Fruit fly (Drosophila melanogaster) whole organism, embryonic: ENCODE measurements around the gene AP-1mu.

Source experiments
- Awh ChIP-seq: fragments of 200-800 bp; sonication (Bioruptor generic); IDR thresholded peaks from 2 replicates; pipeline ENCODE4, ENCODE4 v1.3.6; 2022; ENCODE audit warnings: missing biosample characterization, missing genetic modification characterization
- BEAF-32 ChIP-seq: fragments of 200-800 bp; sonication (Bioruptor generic); optimal IDR thresholded peaks from 3 replicates; lab custom pipeline; 2017; ENCODE audit warnings: missing biosample characterization, missing genetic modification characterization, mild to moderate bottlenecking, moderate library complexity, missing genetic modification reagents
- Bdp1 ChIP-seq: fragments of 200-800 bp; sonication (Bioruptor generic); optimal IDR thresholded peaks from 3 replicates; lab custom pipeline; 2016; ENCODE audit warnings: missing biosample characterization, missing genetic modification characterization
- CG12219 ChIP-seq: fragments of 200-800 bp; sonication (Bioruptor generic); optimal IDR thresholded peaks from 3 replicates; lab custom pipeline; 2018; ENCODE audit warnings: missing biosample characterization, mild to moderate bottlenecking, missing genetic modification characterization
- CG1233 ChIP-seq: fragments of 200-800 bp; sonication (Bioruptor generic); optimal IDR thresholded peaks from 4 replicates; lab custom pipeline; 2018; ENCODE audit warnings: missing biosample characterization, mild to moderate bottlenecking, missing genetic modification characterization
- CG12391 ChIP-seq: fragments of 200-800 bp; sonication (Bioruptor generic); optimal IDR thresholded peaks from 3 replicates; lab custom pipeline; 2018; ENCODE audit warnings: missing biosample characterization, mild to moderate bottlenecking, missing genetic modification characterization, moderate library complexity
- CG12744 ChIP-seq: fragments of 200-800 bp; sonication (Bioruptor generic); optimal IDR thresholded peaks from 2 replicates; lab custom pipeline; 2016; ENCODE audit warnings: missing biosample characterization, missing genetic modification characterization
- CG13624 ChIP-seq: fragments of 200-800 bp; sonication (Bioruptor generic); optimal IDR thresholded peaks from 2 replicates; lab custom pipeline; 2016; ENCODE audit warnings: missing biosample characterization, missing genetic modification characterization
- CG17568 ChIP-seq: fragments of 200-800 bp; sonication (Bioruptor generic); optimal IDR thresholded peaks from 2 replicates; lab custom pipeline; 2018; ENCODE audit warnings: missing biosample characterization, mild to moderate bottlenecking, missing genetic modification characterization, moderate library complexity
- CG18476 ChIP-seq: fragments of 200-800 bp; sonication (Bioruptor generic); optimal IDR thresholded peaks from 2 replicates; lab custom pipeline; 2016; ENCODE audit warnings: missing biosample characterization, mild to moderate bottlenecking, missing genetic modification characterization
- CG2120 ChIP-seq: fragments of 200-800 bp; sonication (Bioruptor generic); optimal IDR thresholded peaks from 3 replicates; lab custom pipeline; 2016; ENCODE audit warnings: missing biosample characterization, missing genetic modification characterization
- CG2202 ChIP-seq: fragments of 200-800 bp; sonication (Bioruptor generic); optimal IDR thresholded peaks from 2 replicates; lab custom pipeline; 2018; ENCODE audit warnings: missing biosample characterization, mild to moderate bottlenecking, missing genetic modification characterization
- CG2678 ChIP-seq: fragments of 200-800 bp; sonication (Bioruptor generic); optimal IDR thresholded peaks from 3 replicates; lab custom pipeline; 2019; ENCODE audit warnings: missing biosample characterization, mild to moderate bottlenecking, missing genetic modification characterization, moderate library complexity
- CG2889 ChIP-seq: fragments of 200-800 bp; sonication (Bioruptor generic); IDR thresholded peaks from 3 replicates; pipeline ENCODE4 v1.3.6; 2022; ENCODE audit warnings: missing biosample characterization, missing genetic modification characterization
- CG30020 ChIP-seq: fragments of 200-800 bp; optimal IDR thresholded peaks from 2 replicates; lab custom pipeline; 2019; ENCODE audit warnings: missing biosample characterization, mild to moderate bottlenecking, missing genetic modification characterization, moderate library complexity
- CG30403 ChIP-seq: fragments of 200-800 bp; sonication (Bioruptor generic); optimal IDR thresholded peaks from 3 replicates; lab custom pipeline; 2016; ENCODE audit warnings: missing biosample characterization, missing genetic modification characterization
- CG31365 ChIP-seq: fragments of 200-800 bp; sonication (Bioruptor generic); optimal IDR thresholded peaks from 2 replicates; lab custom pipeline; 2018; ENCODE audit warnings: missing biosample characterization, mild to moderate bottlenecking, missing genetic modification characterization
- CG31388 ChIP-seq: fragments of 200-800 bp; sonication (Bioruptor generic); optimal IDR thresholded peaks from 2 replicates; lab custom pipeline; 2016; ENCODE audit warnings: missing biosample characterization, missing genetic modification characterization
- CG32532 ChIP-seq: fragments of 200-800 bp; sonication (Bioruptor generic); IDR thresholded peaks from 2 replicates; pipeline ENCODE4 v1.3.6; 2022; ENCODE audit warnings: missing biosample characterization, missing genetic modification characterization
- CG34224 ChIP-seq: fragments of 200-800 bp; sonication (Bioruptor generic); IDR thresholded peaks from 3 replicates; pipeline ENCODE4 v1.3.6; 2022; ENCODE audit warnings: missing biosample characterization, missing genetic modification characterization; ENCODE audit not compliant: partially characterized antibody
- CG3847 ChIP-seq: fragments of 200-800 bp; sonication (Bioruptor generic); IDR thresholded peaks from 2 replicates; pipeline ENCODE4 v1.3.6; 2022; ENCODE audit warnings: missing biosample characterization, missing genetic modification characterization
- CG6689 ChIP-seq: fragments of 200-800 bp; sonication (Bioruptor generic); IDR thresholded peaks from 2 replicates; pipeline ENCODE4 v1.3.6; 2022; ENCODE audit warnings: missing biosample characterization, missing genetic modification characterization
- CG7745 ChIP-seq: fragments of 200-800 bp; sonication (Bioruptor generic); optimal IDR thresholded peaks from 2 replicates; lab custom pipeline; 2018; ENCODE audit warnings: missing biosample characterization, mild to moderate bottlenecking, missing genetic modification characterization, moderate library complexity
- Dek ChIP-seq: fragments of 200-800 bp; sonication (Bioruptor generic); optimal IDR thresholded peaks from 3 replicates; lab custom pipeline; 2019; ENCODE audit warnings: missing biosample characterization, mild to moderate bottlenecking, missing genetic modification characterization, moderate library complexity
- Fer2 ChIP-seq: fragments of 200-800 bp; sonication (Bioruptor generic); optimal IDR thresholded peaks from 2 replicates; lab custom pipeline; 2018; ENCODE audit warnings: missing biosample characterization, mild to moderate bottlenecking, missing genetic modification characterization, moderate library complexity
- Fer3 ChIP-seq: fragments of 200-800 bp; sonication (Bioruptor generic); optimal IDR thresholded peaks from 2 replicates; lab custom pipeline; 2018; ENCODE audit warnings: missing biosample characterization, mild to moderate bottlenecking, missing genetic modification characterization, moderate library complexity
- HmgD ChIP-seq: fragments of 200-800 bp; sonication (Bioruptor generic); optimal IDR thresholded peaks from 3 replicates; lab custom pipeline; 2016; ENCODE audit warnings: missing biosample characterization, missing genetic modification characterization
- Hr3 ChIP-seq: fragments of 200-800 bp; sonication (Bioruptor generic); optimal IDR thresholded peaks from 3 replicates; lab custom pipeline; 2016; ENCODE audit warnings: missing biosample characterization, missing genetic modification characterization
- Hr78 ChIP-seq, 2 experiments: fragments of 200-800 bp in 1 of 2; fragments of >200 bp in 1 of 2; sonication (Bioruptor generic) in 1 of 2; optimal IDR thresholded peaks; 2 replicates each; lab custom pipeline; 2017 to 2019; ENCODE audit warnings: missing biosample characterization in 2 of 2, missing genetic modification characterization in 2 of 2, mild to moderate bottlenecking in 1 of 2, moderate library complexity in 1 of 2
- Lpt ChIP-seq: fragments of >200 bp; optimal IDR thresholded peaks from 2 replicates; lab custom pipeline; 2018; ENCODE audit warnings: missing biosample characterization, missing genetic modification characterization
- Mrtf ChIP-seq: fragments of 200-800 bp; sonication (Bioruptor generic); IDR thresholded peaks from 3 replicates; pipeline ENCODE4 v1.3.6; 2022; ENCODE audit warnings: missing biosample characterization, missing genetic modification characterization
- Neu2 ChIP-seq: fragments of 200-800 bp; sonication (Bioruptor generic); optimal IDR thresholded peaks from 3 replicates; lab custom pipeline; 2016; ENCODE audit warnings: missing biosample characterization, missing genetic modification characterization, borderline replicate concordance
- Pdp1 ChIP-seq, 2 experiments: fragments of 200-800 bp; sonication (Bioruptor generic); optimal IDR thresholded peaks; 3 replicates each; lab custom pipeline; 2016; ENCODE audit warnings: missing biosample characterization in 2 of 2, missing genetic modification characterization in 2 of 2, mild to moderate bottlenecking in 1 of 2, moderate library complexity in 1 of 2
- aop ChIP-seq: fragments of 200-800 bp; sonication (Bioruptor generic); IDR thresholded peaks from 2 replicates; pipeline ENCODE4 v1.3.6; 2022; ENCODE audit warnings: missing biosample characterization, missing genetic modification characterization
- ara ChIP-seq: fragments of 200-800 bp; sonication (Bioruptor generic); IDR thresholded peaks from 2 replicates; pipeline ENCODE4 v1.3.6; 2022; ENCODE audit warnings: missing biosample characterization, missing genetic modification characterization
- cas ChIP-seq: fragments of 200-800 bp; sonication (Bioruptor generic); IDR thresholded peaks from 2 replicates; pipeline ENCODE4 v1.3.6; 2022; ENCODE audit warnings: missing biosample characterization, missing genetic modification characterization
- danr ChIP-seq: fragments of 200-800 bp; sonication (Bioruptor generic); IDR thresholded peaks from 2 replicates; pipeline ENCODE4 v1.3.6; 2022; ENCODE audit warnings: missing biosample characterization, missing genetic modification characterization
- dimm ChIP-seq: fragments of 200-800 bp; sonication (Bioruptor generic); IDR thresholded peaks from 2 replicates; pipeline ENCODE4 v1.3.6; 2022; ENCODE audit warnings: missing biosample characterization, missing genetic modification characterization
- disco-r ChIP-seq: fragments of 200-800 bp; sonication (Bioruptor generic); optimal IDR thresholded peaks from 2 replicates; lab custom pipeline; 2016; ENCODE audit warnings: missing biosample characterization, missing genetic modification characterization
- dysf ChIP-seq: fragments of 200-800 bp; sonication (Bioruptor generic); IDR thresholded peaks from 3 replicates; pipeline ENCODE4 v1.3.6; 2022; ENCODE audit warnings: missing biosample characterization, missing genetic modification characterization
- emc ChIP-seq: fragments of 200-800 bp; sonication (Bioruptor generic); optimal IDR thresholded peaks from 2 replicates; lab custom pipeline; 2016; ENCODE audit warnings: missing biosample characterization, missing genetic modification characterization
- ems ChIP-seq: fragments of 200-800 bp; sonication (Bioruptor generic); optimal IDR thresholded peaks from 3 replicates; lab custom pipeline; 2016; ENCODE audit warnings: missing biosample characterization, missing genetic modification characterization
- lov ChIP-seq, 2 experiments: fragments of 200-800 bp in 1 of 2; fragments of >200 bp in 1 of 2; sonication (Bioruptor generic) in 1 of 2; IDR thresholded peaks in 1 of 2; optimal IDR thresholded peaks in 1 of 2; 2 replicates in 1 of 2; 3 replicates in 1 of 2; pipeline versions ENCODE4 v1.3.6 to Lab custom; 2017 to 2022; ENCODE audit warnings: missing biosample characterization in 1 of 2, missing genetic modification characterization in 1 of 2
- luna ChIP-seq: fragments of 200-800 bp; sonication (Bioruptor generic); optimal IDR thresholded peaks from 2 replicates; lab custom pipeline; 2016; ENCODE audit warnings: missing biosample characterization, missing genetic modification characterization
- nerfin-2 ChIP-seq: fragments of 200-800 bp; sonication (Bioruptor generic); IDR thresholded peaks from 2 replicates; pipeline ENCODE4 v1.3.6; 2022; ENCODE audit warnings: missing biosample characterization, missing genetic modification characterization; ENCODE audit not compliant: partially characterized antibody
- otp ChIP-seq: fragments of 200-800 bp; sonication (Bioruptor generic); IDR thresholded peaks from 3 replicates; pipeline ENCODE4, ENCODE4 v1.3.6; 2022; ENCODE audit warnings: missing biosample characterization, missing genetic modification characterization
- so ChIP-seq: fragments of 200-800 bp; sonication (Bioruptor generic); IDR thresholded peaks from 3 replicates; pipeline ENCODE4 v1.3.6; 2022; ENCODE audit warnings: missing biosample characterization, missing genetic modification characterization
- sr ChIP-seq: fragments of 200-800 bp; sonication (Bioruptor generic); IDR thresholded peaks from 3 replicates; pipeline ENCODE4 v1.3.6; 2022; ENCODE audit warnings: missing biosample characterization, missing genetic modification characterization
- tap ChIP-seq: fragments of 200-800 bp; optimal IDR thresholded peaks from 3 replicates; lab custom pipeline; 2019; ENCODE audit warnings: missing biosample characterization, mild to moderate bottlenecking, missing genetic modification characterization, moderate library complexity
- tin ChIP-seq: fragments of 200-800 bp; sonication (Bioruptor generic); optimal IDR thresholded peaks from 3 replicates; lab custom pipeline; 2016; ENCODE audit warnings: missing biosample characterization, missing genetic modification characterization
- ttk ChIP-seq: fragments of 200-800 bp; sonication (Bioruptor generic); IDR thresholded peaks from 2 replicates; pipeline ENCODE4 v2.1.2; 2022; ENCODE audit warnings: missing biosample characterization, missing genetic modification characterization
- yki ChIP-seq: fragments of >200 bp; optimal IDR thresholded peaks from 3 replicates; lab custom pipeline; 2018

Gene AP-1mu

DNA sequence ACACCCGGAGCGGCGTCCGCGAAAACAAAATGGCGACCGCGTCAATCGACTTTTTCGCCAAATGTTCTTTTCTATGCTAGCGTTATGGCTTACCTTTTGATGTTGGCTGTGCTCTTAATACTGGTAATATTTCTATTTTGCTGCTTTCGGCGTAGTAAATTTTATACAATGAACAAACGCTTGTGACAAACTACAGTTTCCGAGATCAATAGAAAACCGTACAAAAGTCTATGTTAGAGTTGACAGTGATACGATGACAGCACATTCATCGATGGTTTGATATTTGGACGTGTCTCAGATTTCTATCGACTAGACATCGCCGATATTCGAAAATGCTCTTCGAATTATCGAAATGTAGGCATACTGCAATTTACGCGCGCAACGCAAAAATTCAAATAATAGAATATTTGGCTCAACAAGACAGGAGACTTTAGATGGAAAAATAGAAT is 49.2 kb downstream of the AP-1mu start, which contains the start of gene rump (continued):
- TF ChIP-seq CG31365 (tag; lab: Kevin White, UChicago) (no peak), disco-r (GFP tag; lab: Kevin White, UChicago) (no peak), Hr78 (GFP tag; optimal IDR thresholded peaks at IDR 0.05; lab: Kevin White, UChicago) (no peak), CG32532 (GFP tag; lab: Robert Waterston, UW) (no peak), CG31388 (no peak), Hr3 (no peak), aop (no peak), CG3847 (no peak), CG2678 (tag; lab: Kevin White, UChicago) (no peak), Awh (no peak), luna (GFP tag; lab: Kevin White, UChicago) (no peak), CG30020 (tag; lab: Kevin White, UChicago) (peak; percentile 40), CG17568 (GFP tag; lab: Kevin White, UChicago) (peak; percentile 3), otp (GFP tag; lab: Robert Waterston, UW) (no peak), Bdp1 (GFP tag; lab: Kevin White, UChicago) (no peak), so (no peak), BEAF-32 (GFP tag; lab: Kevin White, UChicago) (peak; percentile 98), dysf (GFP tag; lab: Robert Waterston, UW) (no peak), ttk (GFP tag; lab: Robert Waterston, UW) (no peak), CG30403 (GFP tag; lab: Kevin White, UChicago) (no peak), CG1233 (no peak), danr (GFP tag; lab: Robert Waterston, UW) (no peak), dimm (GFP tag; lab: Robert Waterston, UW) (no peak), Mrtf (GFP tag; lab: Robert Waterston, UW) (no peak), nerfin-2 (no peak), ara (GFP tag; lab: Robert Waterston, UW) (no peak), CG34224 (GFP tag; lab: Robert Waterston, UW) (no peak), cas (GFP tag; lab: Robert Waterston, UW) (no peak), CG7745 (tag; lab: Kevin White, UChicago) (peak; percentile 1), Pdp1 (GFP tag; optimal IDR thresholded peaks at IDR 0.05; lab: Kevin White, UChicago) (peak in 1 of 2 experiments; percentile 29), sr (GFP tag; lab: Robert Waterston, UW) (no peak), CG12219 (GFP tag; lab: Kevin White, UChicago) (no peak), Fer2 (tag; lab: Kevin White, UChicago) (no peak), yki (lab: Kevin White, UChicago) (no peak), Neu2 (GFP tag; lab: Kevin White, UChicago) (no peak), Dek (tag; lab: Kevin White, UChicago) (no peak), tin (GFP tag; lab: Kevin White, UChicago) (no peak), CG6689 (GFP tag; lab: Robert Waterston, UW) (no peak), ems (no peak), CG12391 (peak; percentile 7), Fer3 (tag; lab: Kevin White, UChicago) (no peak), CG2120 (GFP tag; lab: Kevin White, UChicago) (peak; percentile 33), HmgD (GFP tag; lab: Kevin White, UChicago) (peak; percentile 85), emc (GFP tag; lab: Kevin White, UChicago) (no peak), tap (no peak), Lpt (GFP tag; lab: Kevin White, UChicago) (no peak), CG12744 (no peak), lov (optimal IDR thresholded peaks at IDR 0.05; lab: Kevin White, UChicago) (no peak), lov (GFP tag; IDR thresholded peaks at IDR 0.05; lab: Robert Waterston, UW) (no peak), CG2889 (GFP tag; lab: Robert Waterston, UW) (no peak), CG18476 (no peak), CG2202 (tag; lab: Kevin White, UChicago) (no peak), CG13624 (GFP tag; lab: Kevin White, UChicago) (peak; percentile 48)
